Fruit fly (Drosophila melanogaster) whole organism, embryonic: ENCODE measurements around the gene ppk11.

Experiments used
- Blimp-1 ChIP-seq: fragments of 200-800 bp; sonication (Bioruptor generic); optimal IDR thresholded peaks from 3 replicates; lab custom pipeline; 2018; ENCODE audit warnings: missing biosample characterization, missing genetic modification characterization, mild to moderate bottlenecking, moderate library complexity, missing genetic modification reagents
- CG17612 ChIP-seq: fragments of 200-800 bp; sonication (Bioruptor generic); IDR thresholded peaks from 2 replicates; pipeline ENCODE4 v1.3.6; 2022; ENCODE audit warnings: missing biosample characterization, missing genetic modification characterization
- CG9817 ChIP-seq: fragments of 200-800 bp; sonication (Bioruptor generic); optimal IDR thresholded peaks from 2 replicates; lab custom pipeline; 2018; ENCODE audit warnings: missing biosample characterization, mild to moderate bottlenecking, missing genetic modification characterization, moderate library complexity
- Nf-YC ChIP-seq: fragments of 200-800 bp; optimal IDR thresholded peaks from 3 replicates; lab custom pipeline; 2019; ENCODE audit warnings: missing biosample characterization, mild to moderate bottlenecking, missing genetic modification characterization, moderate library complexity
- az2 ChIP-seq: fragments of 200-800 bp; sonication (Bioruptor generic); optimal IDR thresholded peaks from 3 replicates; lab custom pipeline; 2016; ENCODE audit warnings: missing biosample characterization, missing genetic modification characterization
- dan ChIP-seq: fragments of 200-800 bp; sonication (Bioruptor generic); IDR thresholded peaks from 2 replicates; pipeline ENCODE4 v1.3.6; 2022; ENCODE audit warnings: missing biosample characterization, missing genetic modification characterization

- no peak for TF ChIP-seq az2 (GFP tag; lab: Kevin White, UChicago)
- TF ChIP-seq CG9817 = no peak
- no peak for TF ChIP-seq Blimp-1 (GFP tag; lab: Kevin White, UChicago)
- no peak for TF ChIP-seq dan (GFP tag; lab: Robert Waterston, UW)
- no peak for TF ChIP-seq CG17612 (GFP tag; lab: Robert Waterston, UW)
- TF ChIP-seq Nf-YC (tag; lab: Kevin White, UChicago) = no peak
Measured at dm6 chr2L:9734134-9734533, 40.7 kb downstream of the ppk11 start.
